Fruit fly (Drosophila melanogaster): ENCODE results near the gene CG34382.

CG34382 gene

dm6 chr3L:9847420-9847977 lies 31.3 kb upstream of the CG34382 start (continued):
- TF ChIP-seq nerfin-2 (GFP tag; IDR thresholded peaks at IDR 0.05; ENCODE audit: partially characterized antibody) (no peak), CG6813 (GFP tag; optimal IDR thresholded peaks at IDR 0.05) (peak; percentile 13), vfl (GFP tag; optimal IDR thresholded peaks at IDR 0.05) (no peak), Neu2 (GFP tag; optimal IDR thresholded peaks at IDR 0.05; ENCODE audit: borderline replicate concordance) (no peak), mld (GFP tag; IDR thresholded peaks at IDR 0.05; ENCODE audit: partially characterized antibody) (no peak), D19A (tag; optimal IDR thresholded peaks at IDR 0.05) (peak; percentile 94), sd (tag; optimal IDR thresholded peaks at IDR 0.05) (peak; percentile 75), HLH4C (GFP tag; IDR thresholded peaks at IDR 0.05; ENCODE audit: partially characterized antibody) (no peak), Vsx1 (GFP tag; optimal IDR thresholded peaks at IDR 0.05) (no peak), tup (GFP tag; optimal IDR thresholded peaks at IDR 0.05) (no peak), fru (optimal IDR thresholded peaks at IDR 0.05) (no peak), B-H2 (GFP tag; optimal IDR thresholded peaks at IDR 0.05) (peak; percentile 21), H2.0 (GFP tag; IDR thresholded peaks at IDR 0.05) (0 out of 2 replicates have a peak, but pooled peaks have one; percentile 5), CG12391 (tag; optimal IDR thresholded peaks at IDR 0.05) (peak; percentile 19), CG6791 (GFP tag; IDR thresholded peaks at IDR 0.05; ENCODE audit: partially characterized antibody) (no peak), kay (GFP tag; optimal IDR thresholded peaks at IDR 0.05) (peak; percentile 15), CG12942 (GFP tag; optimal IDR thresholded peaks at IDR 0.05) (peak; percentile 8), Eip74EF (GFP tag; optimal IDR thresholded peaks at IDR 0.05) (no peak), seq (GFP tag; IDR thresholded peaks at IDR 0.05) (peak; percentile 49; the same call in 1 of the 2 replicates), CG2712 (tag; optimal IDR thresholded peaks at IDR 0.05) (peak; percentile 28), Atf3 (GFP tag; optimal IDR thresholded peaks at IDR 0.05) (no peak), Ets65A (GFP tag) (peak; percentile 87), CG10321 (GFP tag; IDR thresholded peaks at IDR 0.05) (no peak), hth (optimal IDR thresholded peaks at IDR 0.05) (no peak), CG4730 (GFP tag; IDR thresholded peaks at IDR 0.05) (no peak), bab2 (GFP tag; optimal IDR thresholded peaks at IDR 0.05) (peak; percentile 54), CG12744 (GFP tag; optimal IDR thresholded peaks at IDR 0.05) (no peak), tll (GFP tag; optimal IDR thresholded peaks at IDR 0.05) (no peak), ro (GFP tag; IDR thresholded peaks at IDR 0.05) (no peak), nerfin-1 (tag; optimal IDR thresholded peaks at IDR 0.05) (no peak), Fer3 (tag; optimal IDR thresholded peaks at IDR 0.05) (peak; percentile 73), Hey (tag; optimal IDR thresholded peaks at IDR 0.05) (no peak), CG6683 (GFP tag; optimal IDR thresholded peaks at IDR 0.05) (no peak), zfh2 (GFP tag; optimal IDR thresholded peaks at IDR 0.05) (peak; percentile 54), Hsf (GFP tag; optimal IDR thresholded peaks at IDR 0.05) (peak; percentile 29), CG12769 (tag; optimal IDR thresholded peaks at IDR 0.05) (peak; percentile 79), cg (GFP tag; optimal IDR thresholded peaks at IDR 0.05) (no peak), Hr51 (GFP tag; optimal IDR thresholded peaks at IDR 0.05) (peak in 1 of 2 experiments; percentile 64), CG31441 (GFP tag; IDR thresholded peaks at IDR 0.05) (no peak), CG3847 (GFP tag; IDR thresholded peaks at IDR 0.05) (peak; percentile 34; the same call in 1 of the 2 replicates), dysf (GFP tag; IDR thresholded peaks at IDR 0.05) (peak; percentile 57; the same call in 2 of the 3 replicates), CG18619 (GFP tag; optimal IDR thresholded peaks at IDR 0.05) (peak; percentile 35), CG14965 (GFP tag; optimal IDR thresholded peaks at IDR 0.05; ENCODE audit: borderline replicate concordance) (no peak), CG8765 (GFP tag; IDR thresholded peaks at IDR 0.05) (no peak), CG6654 (GFP tag; optimal IDR thresholded peaks at IDR 0.05) (no peak), CG15514 (GFP tag; optimal IDR thresholded peaks at IDR 0.05) (peak; percentile 49), Ravus (GFP tag; IDR thresholded peaks at IDR 0.05) (peak; percentile 18), CG2199 (GFP tag; IDR thresholded peaks at IDR 0.05) (no peak), Taf1 (GFP tag; IDR thresholded peaks at IDR 0.05) (no peak), Chrac-16 (GFP tag; optimal IDR thresholded peaks at IDR 0.05) (peak; percentile 37)
